Fruit fly (Drosophila melanogaster) whole organism, embryonic: ENCODE results near the gene Mpcp2.

Experiments
- Bdp1 ChIP-seq: fragments of 200-800 bp; sonication (Bioruptor generic); optimal IDR thresholded peaks from 3 replicates; lab custom pipeline; 2016; ENCODE audit warnings: missing biosample characterization, missing genetic modification characterization
- CG10565 ChIP-seq: fragments of 200-800 bp; sonication (Bioruptor generic); optimal IDR thresholded peaks from 3 replicates; lab custom pipeline; 2016; ENCODE audit warnings: missing biosample characterization, mild to moderate bottlenecking, missing genetic modification characterization
- CG11695 ChIP-seq: fragments of 200-800 bp; sonication (Bioruptor generic); IDR thresholded peaks from 3 replicates; pipeline ENCODE4 v1.3.6; 2022; ENCODE audit warnings: missing biosample characterization, missing genetic modification characterization
- CG12104 ChIP-seq: fragments of 200-800 bp; sonication (Bioruptor generic); optimal IDR thresholded peaks from 3 replicates; lab custom pipeline; 2016; ENCODE audit warnings: missing biosample characterization, missing genetic modification characterization
- CG12299 ChIP-seq: fragments of 200-800 bp; sonication (Bioruptor generic); optimal IDR thresholded peaks from 2 replicates; lab custom pipeline; 2018; ENCODE audit warnings: missing biosample characterization, mild to moderate bottlenecking, missing genetic modification characterization
- CG13775 ChIP-seq: fragments of 200-800 bp; sonication (Bioruptor generic); optimal IDR thresholded peaks from 3 replicates; lab custom pipeline; 2017; ENCODE audit warnings: missing biosample characterization, mild to moderate bottlenecking, missing genetic modification characterization
- CG14667 ChIP-seq: fragments of 200-800 bp; sonication (Bioruptor generic); IDR thresholded peaks from 2 replicates; pipeline ENCODE4 v1.3.6; 2022; ENCODE audit warnings: missing biosample characterization, missing genetic modification characterization
- CG1529 ChIP-seq: fragments of 200-800 bp; sonication (Bioruptor generic); optimal IDR thresholded peaks from 3 replicates; lab custom pipeline; 2018; ENCODE audit warnings: missing biosample characterization, missing genetic modification characterization
- CG1602 ChIP-seq: fragments of 200-800 bp; sonication (Bioruptor generic); optimal IDR thresholded peaks from 3 replicates; lab custom pipeline; 2016; ENCODE audit warnings: missing biosample characterization, missing genetic modification characterization
- CG1603 ChIP-seq: fragments of 200-800 bp; sonication (Bioruptor generic); optimal IDR thresholded peaks from 2 replicates; lab custom pipeline; 2019; ENCODE audit warnings: missing biosample characterization, mild to moderate bottlenecking, missing genetic modification characterization, moderate library complexity
- CG3065 ChIP-seq: fragments of 200-800 bp; sonication (Bioruptor generic); optimal IDR thresholded peaks from 2 replicates; lab custom pipeline; 2016; ENCODE audit warnings: missing biosample characterization, missing genetic modification characterization
- CG3407 ChIP-seq: fragments of 200-800 bp; sonication (Bioruptor generic); optimal IDR thresholded peaks from 2 replicates; lab custom pipeline; 2018; ENCODE audit warnings: missing biosample characterization, mild to moderate bottlenecking, missing genetic modification characterization
- CG43689 ChIP-seq: fragments of 200-800 bp; sonication (Bioruptor generic); IDR thresholded peaks from 2 replicates; pipeline ENCODE4 v1.3.6; 2022; ENCODE audit warnings: missing biosample characterization, missing genetic modification characterization
- CG4424 ChIP-seq: fragments of 200-800 bp; sonication (Bioruptor generic); optimal IDR thresholded peaks from 3 replicates; lab custom pipeline; 2016; ENCODE audit warnings: missing biosample characterization, missing genetic modification characterization
- CG4854 ChIP-seq: fragments of 200-800 bp; sonication (Bioruptor generic); optimal IDR thresholded peaks from 2 replicates; lab custom pipeline; 2016; ENCODE audit warnings: missing biosample characterization, missing genetic modification characterization, inconsistent platforms
- CG5953 ChIP-seq: fragments of 200-800 bp; sonication (Bioruptor generic); IDR thresholded peaks from 2 replicates; pipeline ENCODE4 v1.3.6; 2022; ENCODE audit warnings: missing biosample characterization, missing genetic modification characterization
- CG6689 ChIP-seq: fragments of 200-800 bp; sonication (Bioruptor generic); IDR thresholded peaks from 2 replicates; pipeline ENCODE4 v1.3.6; 2022; ENCODE audit warnings: missing biosample characterization, missing genetic modification characterization
- CG7786 ChIP-seq: fragments of 200-800 bp; sonication (Bioruptor generic); optimal IDR thresholded peaks from 2 replicates; lab custom pipeline; 2016; ENCODE audit warnings: missing biosample characterization, missing genetic modification characterization
- CG8388 ChIP-seq: fragments of 200-800 bp; sonication (Bioruptor generic); optimal IDR thresholded peaks from 2 replicates; lab custom pipeline; 2019; ENCODE audit warnings: missing biosample characterization, mild to moderate bottlenecking, missing genetic modification characterization, moderate library complexity
- CG8765 ChIP-seq: fragments of 200-800 bp; sonication (Bioruptor generic); IDR thresholded peaks from 2 replicates; pipeline ENCODE4 v1.3.6; 2022; ENCODE audit warnings: missing biosample characterization, missing genetic modification characterization
- CG9437 ChIP-seq: fragments of 200-800 bp; sonication (Bioruptor generic); optimal IDR thresholded peaks from 2 replicates; lab custom pipeline; 2018; ENCODE audit warnings: missing biosample characterization, mild to moderate bottlenecking, missing genetic modification characterization
- Dek ChIP-seq: fragments of 200-800 bp; sonication (Bioruptor generic); optimal IDR thresholded peaks from 3 replicates; lab custom pipeline; 2019; ENCODE audit warnings: missing biosample characterization, mild to moderate bottlenecking, missing genetic modification characterization, moderate library complexity
- E2f1 ChIP-seq: fragments of 200-800 bp; sonication (Bioruptor generic); IDR thresholded peaks from 2 replicates; pipeline ENCODE4 v1.3.6; 2022; ENCODE audit warnings: missing biosample characterization, missing genetic modification characterization
- Elba2 ChIP-seq: fragments of 200-800 bp; sonication (Bioruptor generic); optimal IDR thresholded peaks from 3 replicates; lab custom pipeline; 2016; ENCODE audit warnings: missing biosample characterization, missing genetic modification characterization
- GATAe ChIP-seq: fragments of 200-800 bp; sonication (Bioruptor generic); conservative IDR thresholded peaks from 2 replicates; pipeline ENCODE4 v1.3.6; 2022; ENCODE audit warnings: missing biosample characterization, missing genetic modification characterization
- HLH3B ChIP-seq: fragments of 200-800 bp; sonication (Bioruptor generic); IDR thresholded peaks from 2 replicates; pipeline ENCODE4 v1.3.6; 2022; ENCODE audit warnings: missing biosample characterization, missing genetic modification characterization
- Jarid2 ChIP-seq: fragments of 200-800 bp; sonication (Bioruptor generic); optimal IDR thresholded peaks from 3 replicates; lab custom pipeline; 2017; ENCODE audit warnings: mild to moderate bottlenecking, missing biosample characterization, missing genetic modification reagents, missing genetic modification characterization
- Lhr ChIP-seq: fragments of 200-800 bp; sonication (Bioruptor generic); optimal IDR thresholded peaks from 3 replicates; lab custom pipeline; 2017; ENCODE audit warnings: mild to moderate bottlenecking, missing biosample characterization, missing genetic modification reagents, missing genetic modification characterization
- MBD-R2 ChIP-seq: fragments of 200-800 bp; sonication (Bioruptor generic); IDR thresholded peaks from 2 replicates; pipeline ENCODE4 v1.3.6; 2022; ENCODE audit warnings: missing biosample characterization, missing genetic modification characterization
- Nf-YA ChIP-seq: fragments of 200-800 bp; sonication (Bioruptor generic); IDR thresholded peaks from 2 replicates; pipeline ENCODE4 v1.3.6; 2022; ENCODE audit warnings: missing biosample characterization, missing genetic modification characterization
- Rx ChIP-seq: fragments of 200-800 bp; sonication (Bioruptor generic); IDR thresholded peaks from 2 replicates; pipeline ENCODE4 v1.3.6; 2022; ENCODE audit warnings: missing biosample characterization, missing genetic modification characterization
- TFAM ChIP-seq: fragments of 200-800 bp; sonication (Bioruptor generic); optimal IDR thresholded peaks from 2 replicates; lab custom pipeline; 2017; ENCODE audit warnings: missing biosample characterization, missing genetic modification characterization, inconsistent platforms
- Usf ChIP-seq: fragments of 200-800 bp; sonication (Bioruptor generic); optimal IDR thresholded peaks from 2 replicates; lab custom pipeline; 2017; ENCODE audit warnings: missing genotype, missing biosample characterization, missing genetic modification characterization
- bbx ChIP-seq: fragments of 200-800 bp; sonication (Bioruptor generic); IDR thresholded peaks from 2 replicates; pipeline ENCODE4 v1.3.6; 2022; ENCODE audit warnings: missing biosample characterization, missing genetic modification characterization; ENCODE audit not compliant: partially characterized antibody
- bsh ChIP-seq, 2 experiments: fragments of 200-800 bp; sonication (Bioruptor generic); optimal IDR thresholded peaks; 2 replicates each; lab custom pipeline; 2017 to 2018; ENCODE audit warnings: mild to moderate bottlenecking in 2 of 2, missing biosample characterization in 2 of 2, missing genetic modification characterization in 2 of 2, moderate library complexity in 1 of 2
- chm ChIP-seq: fragments of 200-800 bp; sonication (Bioruptor generic); IDR thresholded peaks from 2 replicates; pipeline ENCODE4 v1.3.6; 2022; ENCODE audit warnings: missing biosample characterization, missing genetic modification characterization
- ci ChIP-seq: fragments of 200-800 bp; sonication (Bioruptor generic); IDR thresholded peaks from 3 replicates; pipeline ENCODE4 v1.3.6; 2022; ENCODE audit warnings: missing biosample characterization, missing genetic modification characterization
- crc ChIP-seq: fragments of 200-800 bp; sonication (Bioruptor generic); optimal IDR thresholded peaks from 2 replicates; lab custom pipeline; 2016; ENCODE audit warnings: missing biosample characterization, missing genetic modification characterization
- danr ChIP-seq: fragments of 200-800 bp; sonication (Bioruptor generic); IDR thresholded peaks from 2 replicates; pipeline ENCODE4 v1.3.6; 2022; ENCODE audit warnings: missing biosample characterization, missing genetic modification characterization
- hb ChIP-seq: fragments of 200-800 bp; sonication (Bioruptor generic); IDR thresholded peaks from 3 replicates; pipeline ENCODE4 v1.3.6; 2022; ENCODE audit warnings: missing biosample characterization, missing genetic modification characterization; ENCODE audit not compliant: partially characterized antibody
- ind ChIP-seq: fragments of 200-800 bp; sonication (Bioruptor generic); optimal IDR thresholded peaks from 3 replicates; lab custom pipeline; 2016; ENCODE audit warnings: missing biosample characterization, missing genetic modification characterization
- jing ChIP-seq: fragments of 200-800 bp; sonication (Bioruptor generic); optimal IDR thresholded peaks from 2 replicates; lab custom pipeline; 2018; ENCODE audit warnings: missing biosample characterization, mild to moderate bottlenecking, missing genetic modification characterization
- luna ChIP-seq: fragments of 200-800 bp; sonication (Bioruptor generic); optimal IDR thresholded peaks from 2 replicates; lab custom pipeline; 2016; ENCODE audit warnings: missing biosample characterization, missing genetic modification characterization
- pfk ChIP-seq: fragments of 200-800 bp; sonication (Bioruptor generic); optimal IDR thresholded peaks from 2 replicates; lab custom pipeline; 2018; ENCODE audit warnings: missing biosample characterization, mild to moderate bottlenecking, missing genetic modification characterization, moderate library complexity
- pnt ChIP-seq: fragments of 200-800 bp; sonication (Bioruptor generic); optimal IDR thresholded peaks from 3 replicates; lab custom pipeline; 2016; ENCODE audit warnings: missing biosample characterization, missing genetic modification characterization
- pzg ChIP-seq: fragments of 200-800 bp; sonication (Bioruptor generic); optimal IDR thresholded peaks from 3 replicates; lab custom pipeline; 2018; ENCODE audit warnings: missing biosample characterization, mild to moderate bottlenecking, missing genetic modification characterization, moderate library complexity
- schlank ChIP-seq: fragments of 200-800 bp; sonication (Bioruptor generic); optimal IDR thresholded peaks from 2 replicates; lab custom pipeline; 2018; ENCODE audit warnings: missing biosample characterization, mild to moderate bottlenecking, missing genetic modification characterization
- twi ChIP-seq: fragments of 200-800 bp; optimal IDR thresholded peaks from 2 replicates; lab custom pipeline; 2019; ENCODE audit warnings: missing biosample characterization, mild to moderate bottlenecking, missing genetic modification characterization, moderate library complexity
- wor ChIP-seq: fragments of 200-800 bp; sonication (Bioruptor generic); IDR thresholded peaks from 2 replicates; pipeline ENCODE4 v1.3.6; 2022; ENCODE audit warnings: missing biosample characterization, missing genetic modification characterization
- zf30C ChIP-seq: fragments of 200-800 bp; sonication (Bioruptor generic); optimal IDR thresholded peaks from 3 replicates; lab custom pipeline; 2018; ENCODE audit warnings: missing biosample characterization, mild to moderate bottlenecking, missing genetic modification characterization

Mpcp2 gene

DNA sequence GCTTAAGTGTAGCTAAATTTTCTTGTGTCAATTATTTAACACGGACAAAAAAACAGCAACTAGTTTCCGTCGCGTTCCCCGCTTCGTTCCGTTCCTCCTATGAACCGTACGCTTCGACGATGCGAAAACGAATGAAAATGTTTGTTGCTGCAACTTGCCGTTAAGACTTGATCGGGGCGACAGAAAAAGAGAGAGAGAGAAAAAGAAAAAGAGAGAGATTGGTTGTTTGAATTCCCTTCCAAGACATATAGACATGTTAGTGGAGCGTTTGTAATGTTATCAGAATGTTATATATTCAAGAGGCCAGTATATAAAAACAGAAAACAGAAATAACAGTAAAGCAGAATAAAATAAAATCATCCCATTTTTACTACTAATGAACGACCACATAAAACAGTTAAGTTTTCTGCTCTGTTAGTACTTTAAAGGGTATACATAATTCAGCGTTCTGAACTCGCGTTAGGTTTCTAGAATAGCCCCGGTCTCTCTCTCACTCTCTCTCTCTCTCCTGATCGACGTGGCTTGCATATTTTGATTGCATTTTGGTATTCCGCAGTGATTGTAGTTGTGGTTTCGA lies 13.5 kb downstream of the Mpcp2 start, which contains the start of gene Gbs-70E (continued):
- no peak for TF ChIP-seq pzg (GFP tag; lab: Kevin White, UChicago)
- peak; percentile 68 for TF ChIP-seq Usf (GFP tag; lab: Kevin White, UChicago)
- TF ChIP-seq HLH3B (GFP tag; lab: Robert Waterston, UW): peak; percentile 88
- TF ChIP-seq chm (GFP tag; lab: Robert Waterston, UW): peak; percentile 79
- peak; percentile 88 for TF ChIP-seq pnt (GFP tag; lab: Kevin White, UChicago)
- peak; percentile 77 for TF ChIP-seq CG4854 (GFP tag; lab: Kevin White, UChicago)
- TF ChIP-seq CG5953 (GFP tag; lab: Robert Waterston, UW): peak; percentile 68; the same call in 1 of the 2 replicates
- TF ChIP-seq CG43689: no peak
- peak; percentile 92 for TF ChIP-seq E2f1
- peak; percentile 86 for TF ChIP-seq CG9437 (GFP tag; lab: Kevin White, UChicago)
- TF ChIP-seq zf30C: no peak
- no peak for TF ChIP-seq Rx
- TF ChIP-seq Bdp1 (GFP tag; lab: Kevin White, UChicago): peak; percentile 66
- peak; percentile 66 for TF ChIP-seq schlank (tag; lab: Kevin White, UChicago)
- peak; percentile 89 for TF ChIP-seq CG1602
- peak; percentile 91 for TF ChIP-seq CG12299 (tag; lab: Kevin White, UChicago)
- peak; percentile 94 for TF ChIP-seq CG6689 (GFP tag; lab: Robert Waterston, UW)
- TF ChIP-seq pfk (GFP tag; lab: Kevin White, UChicago): peak; percentile 68
- peak; percentile 89 for TF ChIP-seq CG12104 (GFP tag; lab: Kevin White, UChicago)
- TF ChIP-seq Dek: peak; percentile 88
- TF ChIP-seq CG10565: peak; percentile 64
- no peak for TF ChIP-seq hb
- TF ChIP-seq Nf-YA: peak; percentile 75
- TF ChIP-seq CG14667: peak; percentile 84; the same call in 1 of the 2 replicates
- TF ChIP-seq danr: peak; percentile 66; the same call in 1 of the 2 replicates
- TF ChIP-seq crc: peak; percentile 88
- peak; percentile 97 for TF ChIP-seq Jarid2 (GFP tag; lab: Kevin White, UChicago)
- TF ChIP-seq CG3407 (GFP tag; lab: Kevin White, UChicago): peak; percentile 81
- TF ChIP-seq jing: peak; percentile 66
- TF ChIP-seq CG1529 (GFP tag; lab: Kevin White, UChicago): peak; percentile 88
- peak; percentile 51; the same call in 1 of the 2 replicates for TF ChIP-seq MBD-R2
- TF ChIP-seq wor (GFP tag; lab: Robert Waterston, UW): peak; percentile 87
- peak; percentile 94 for TF ChIP-seq CG4424 (GFP tag; lab: Kevin White, UChicago)
- peak; percentile 38 for TF ChIP-seq Lhr (GFP tag; lab: Kevin White, UChicago)
- TF ChIP-seq CG13775 (GFP tag; lab: Kevin White, UChicago): peak; percentile 93
- TF ChIP-seq CG3065 (GFP tag; lab: Kevin White, UChicago): peak; percentile 70
- peak; percentile 90 for TF ChIP-seq ci
- peak; percentile 88 for TF ChIP-seq ind (GFP tag; lab: Kevin White, UChicago)
- peak; percentile 75 for TF ChIP-seq CG8765
- TF ChIP-seq GATAe (GFP tag; lab: Robert Waterston, UW): peak; percentile 75; the same call in 1 of the 2 replicates
- peak; percentile 95 for TF ChIP-seq CG11695
- peak; percentile 60; the same call in 1 of the 2 replicates for TF ChIP-seq bbx
- peak; percentile 81 for TF ChIP-seq luna (GFP tag; lab: Kevin White, UChicago)
- TF ChIP-seq CG7786 (GFP tag; lab: Kevin White, UChicago): peak; percentile 90
- peak; percentile 93 for TF ChIP-seq CG8388 (GFP tag; lab: Kevin White, UChicago)
- TF ChIP-seq CG1603 (tag; lab: Kevin White, UChicago): peak; percentile 74
- TF ChIP-seq TFAM (GFP tag; lab: Kevin White, UChicago): peak; percentile 59
- TF ChIP-seq bsh (GFP tag; optimal IDR thresholded peaks at IDR 0.05; lab: Kevin White, UChicago): peak; percentile 70 to 92
- TF ChIP-seq Elba2 (GFP tag; lab: Kevin White, UChicago): no peak
- TF ChIP-seq twi (tag; lab: Kevin White, UChicago): peak; percentile 81
